Worm (Caenorhabditis elegans) whole organism, L2 larva: ENCODE results near the gene tbb-1.

Experiments
- C34F6.9 ChIP-seq: fragments of 150-350 bp; optimal IDR thresholded peaks from 2 replicates; lab custom pipeline; 2014; ENCODE audit warnings: missing biosample characterization, missing genetic modification characterization
- F13H6.1 ChIP-seq: sonication (generic microtip); optimal IDR thresholded peaks from 2 replicates; lab custom pipeline; 2016; ENCODE audit warnings: missing genetic modification characterization, missing compliant biosample characterization
- R02D3.7 ChIP-seq: fragments of 150-350 bp; optimal IDR thresholded peaks from 2 replicates; lab custom pipeline; 2014; ENCODE audit warnings: missing biosample characterization, missing genetic modification characterization
- alr-1 ChIP-seq: fragments of 150-350 bp; optimal IDR thresholded peaks from 2 replicates; lab custom pipeline; 2014; ENCODE audit warnings: missing biosample characterization, missing genetic modification characterization
- aly-2 ChIP-seq: fragments of 150-350 bp; optimal IDR thresholded peaks from 2 replicates; lab custom pipeline; 2014; ENCODE audit warnings: missing biosample characterization, missing genetic modification characterization
- blmp-1 ChIP-seq: sonication (generic microtip); optimal IDR thresholded peaks from 2 replicates; lab custom pipeline; 2017; ENCODE audit warnings: missing genetic modification characterization, mild to moderate bottlenecking, missing compliant biosample characterization, antibody characterized with exemption, moderate library complexity; ENCODE audit not compliant: insufficient read depth
- ceh-82 ChIP-seq: fragments of 150-350 bp; optimal IDR thresholded peaks from 2 replicates; lab custom pipeline; 2014; ENCODE audit warnings: missing biosample characterization, missing genetic modification characterization
- crh-2 ChIP-seq: sonication (generic microtip); optimal IDR thresholded peaks from 2 replicates; lab custom pipeline; 2017; ENCODE audit warnings: missing biosample characterization, missing genetic modification characterization
- dmd-4 ChIP-seq: sonication (generic microtip); optimal IDR thresholded peaks from 2 replicates; lab custom pipeline; 2017; ENCODE audit warnings: missing biosample characterization, missing genetic modification characterization
- egl-27 ChIP-seq: sonication (generic microtip); optimal IDR thresholded peaks from 3 replicates; lab custom pipeline; 2017; ENCODE audit warnings: missing biosample characterization, missing genetic modification reagents, missing genetic modification characterization
- elt-1 ChIP-seq: fragments of 150-350 bp; optimal IDR thresholded peaks from 2 replicates; lab custom pipeline; 2014; ENCODE audit warnings: missing biosample characterization, missing genetic modification characterization
- elt-3 ChIP-seq: sonication (generic microtip); optimal IDR thresholded peaks from 2 replicates; lab custom pipeline; 2017; ENCODE audit warnings: missing biosample characterization, missing genetic modification characterization
- fos-1 ChIP-seq: fragments of 150-350 bp; optimal IDR thresholded peaks from 2 replicates; lab custom pipeline; 2014; ENCODE audit warnings: missing biosample characterization, missing genetic modification characterization
- gmeb-1 ChIP-seq: fragments of 150-350 bp; optimal IDR thresholded peaks from 2 replicates; lab custom pipeline; 2014; ENCODE audit warnings: missing biosample characterization, missing genetic modification characterization
- lin-11 ChIP-seq: fragments of 150-350 bp; sonication (generic microtip); optimal IDR thresholded peaks from 2 replicates; lab custom pipeline; 2014; ENCODE audit warnings: missing biosample characterization, missing genetic modification characterization, inconsistent platforms, mixed read lengths
- lin-13 ChIP-seq: fragments of 150-350 bp; optimal IDR thresholded peaks from 2 replicates; lab custom pipeline; 2014; ENCODE audit warnings: missing biosample characterization, missing genetic modification reagents, missing genetic modification characterization
- lin-39 ChIP-seq: fragments of 150-350 bp; optimal IDR thresholded peaks from 2 replicates; lab custom pipeline; 2014; ENCODE audit warnings: missing biosample characterization, missing genetic modification reagents, missing genetic modification characterization
- lsy-2 ChIP-seq, 2 experiments: fragments of 150-350 bp in 1 of 2; sonication (generic microtip) in 1 of 2; optimal IDR thresholded peaks; 2 replicates each; lab custom pipeline; 2014 to 2017; ENCODE audit warnings: missing biosample characterization in 2 of 2, missing genetic modification characterization in 2 of 2
- mab-5 ChIP-seq: fragments of 150-350 bp; optimal IDR thresholded peaks from 2 replicates; lab custom pipeline; 2014; ENCODE audit warnings: missing biosample characterization, missing genetic modification characterization
- mbf-1 ChIP-seq: sonication (generic microtip); optimal IDR thresholded peaks from 2 replicates; lab custom pipeline; 2017; ENCODE audit warnings: missing biosample characterization, missing genetic modification characterization
- nhr-10 ChIP-seq: sonication (generic microtip); optimal IDR thresholded peaks from 2 replicates; lab custom pipeline; 2017; ENCODE audit warnings: missing biosample characterization, missing genetic modification characterization
- nhr-12 ChIP-seq: fragments of 150-350 bp; optimal IDR thresholded peaks from 2 replicates; lab custom pipeline; 2014; ENCODE audit warnings: missing biosample characterization, missing genetic modification characterization
- nhr-129 ChIP-seq: fragments of 150-350 bp; optimal IDR thresholded peaks from 2 replicates; lab custom pipeline; 2014; ENCODE audit warnings: missing biosample characterization, missing genetic modification characterization
- nhr-21 ChIP-seq: fragments of 150-350 bp; optimal IDR thresholded peaks from 2 replicates; lab custom pipeline; 2014; ENCODE audit warnings: missing biosample characterization, missing genetic modification characterization
- nhr-23 ChIP-seq: fragments of 150-350 bp; optimal IDR thresholded peaks from 2 replicates; lab custom pipeline; 2014; ENCODE audit warnings: missing biosample characterization, missing genetic modification reagents, missing genetic modification characterization
- nhr-237 ChIP-seq: fragments of 150-350 bp; optimal IDR thresholded peaks from 2 replicates; lab custom pipeline; 2014; ENCODE audit warnings: missing biosample characterization, missing genetic modification characterization
- nhr-25 ChIP-seq: fragments of 150-350 bp; sonication (generic microtip); optimal IDR thresholded peaks from 3 replicates; lab custom pipeline; 2014; ENCODE audit warnings: missing biosample characterization, missing genetic modification characterization
- nhr-77 ChIP-seq: fragments of 150-350 bp; optimal IDR thresholded peaks from 2 replicates; lab custom pipeline; 2014; ENCODE audit warnings: missing biosample characterization, missing genetic modification characterization
- peb-1 ChIP-seq: fragments of 150-350 bp; optimal IDR thresholded peaks from 2 replicates; lab custom pipeline; 2014; ENCODE audit warnings: missing biosample characterization, missing genetic modification characterization
- sem-4 ChIP-seq: fragments of 150-350 bp; optimal IDR thresholded peaks from 2 replicates; lab custom pipeline; 2014; ENCODE audit warnings: missing biosample characterization, missing genetic modification reagents, missing genetic modification characterization
- skn-1 ChIP-seq: sonication (generic microtip); optimal IDR thresholded peaks from 2 replicates; lab custom pipeline; 2017; ENCODE audit warnings: missing biosample characterization, missing genetic modification characterization
- sma-3 ChIP-seq: sonication (generic microtip); optimal IDR thresholded peaks from 2 replicates; lab custom pipeline; 2016; ENCODE audit warnings: missing genetic modification reagents, missing genetic modification characterization, missing compliant biosample characterization
- sma-9 ChIP-seq, 2 experiments: fragments of 150-350 bp in 1 of 2; sonication (generic microtip) in 1 of 2; optimal IDR thresholded peaks; 2 replicates each; lab custom pipeline; 2014 to 2016; ENCODE audit warnings: missing genetic modification characterization in 2 of 2, mild to moderate bottlenecking in 1 of 2, missing biosample characterization in 1 of 2, missing compliant biosample characterization in 1 of 2, missing genetic modification reagents in 1 of 2, moderate library complexity in 1 of 2
- snpc-4 ChIP-seq: fragments of 150-350 bp; optimal IDR thresholded peaks from 2 replicates; lab custom pipeline; 2014; ENCODE audit warnings: missing biosample characterization, missing genetic modification characterization
- unc-55 ChIP-seq: fragments of 150-350 bp; sonication (generic microtip); optimal IDR thresholded peaks from 3 replicates; lab custom pipeline; 2014; ENCODE audit warnings: missing biosample characterization, missing genetic modification reagents, missing genetic modification characterization
- unc-62 ChIP-seq: fragments of 150-350 bp; optimal IDR thresholded peaks from 2 replicates; lab custom pipeline; 2014; ENCODE audit warnings: missing biosample characterization, missing genetic modification reagents, missing genetic modification characterization
- ztf-11 ChIP-seq: sonication (generic microtip); optimal IDR thresholded peaks from 2 replicates; lab custom pipeline; 2017; ENCODE audit warnings: missing biosample characterization, missing genetic modification characterization
- ztf-4 ChIP-seq: fragments of 150-350 bp; optimal IDR thresholded peaks from 2 replicates; lab custom pipeline; 2014; ENCODE audit warnings: missing biosample characterization, missing genetic modification characterization

The tbb-1 gene

ce11 chrIII:10706481-10706880 lies 35.8 kb downstream of the tbb-1 start:
- no peak for TF ChIP-seq F13H6.1 (tag; lab: Kevin White, UChicago)
- no peak for TF ChIP-seq nhr-23
- TF ChIP-seq elt-3 (tag; lab: Kevin White, UChicago), result no peak
- TF ChIP-seq lin-39 (tag; lab: Kevin White, UChicago), result no peak
- TF ChIP-seq mab-5 (tag; lab: Kevin White, UChicago), result no peak
- TF ChIP-seq lsy-2 (tag; optimal IDR thresholded peaks at IDR 0.05; lab: Kevin White, UChicago), result no peak
- TF ChIP-seq elt-1 (tag; lab: Kevin White, UChicago), result no peak
- no peak for TF ChIP-seq unc-55
- TF ChIP-seq aly-2 (tag; lab: Kevin White, UChicago), result no peak
- no peak for TF ChIP-seq crh-2
- no peak for TF ChIP-seq sma-3 (GFP tag; lab: Kevin White, UChicago)
- no peak for TF ChIP-seq alr-1 (tag; lab: Kevin White, UChicago)
- no peak for TF ChIP-seq mbf-1
- no peak for TF ChIP-seq sma-9 (GFP tag; optimal IDR thresholded peaks at IDR 0.05; lab: Kevin White, UChicago)
- TF ChIP-seq sma-9 (tag; optimal IDR thresholded peaks at IDR 0.05; lab: Kevin White, UChicago), result no peak
- no peak for TF ChIP-seq ztf-11

DNA sequence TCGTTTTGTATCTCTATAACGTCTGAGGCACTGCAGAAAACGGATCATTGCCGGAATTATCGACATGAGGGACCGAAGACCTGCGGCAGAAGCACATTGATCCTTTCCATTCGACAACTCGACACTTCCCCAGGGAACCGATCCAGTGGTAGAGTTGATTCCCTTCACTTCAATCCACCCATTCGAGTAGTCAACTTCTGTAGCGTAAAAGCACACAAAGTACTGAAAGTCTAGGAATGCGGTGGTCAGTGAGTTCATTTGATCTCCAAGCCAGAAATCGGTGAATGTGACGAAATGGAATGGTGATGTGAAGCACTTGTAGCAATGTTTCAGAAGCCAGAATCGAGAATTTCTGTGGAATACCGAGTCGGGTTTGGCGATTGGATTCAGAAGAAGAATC lies 37.7 kb downstream of the tbb-1 start:
- TF ChIP-seq gmeb-1 (no peak), F13H6.1 (tag; lab: Kevin White, UChicago) (no peak), sem-4 (tag; lab: Kevin White, UChicago) (no peak), lin-13 (GFP tag; lab: Kevin White, UChicago) (no peak), lin-39 (tag; lab: Kevin White, UChicago) (no peak), nhr-77 (tag; lab: Kevin White, UChicago) (no peak), lin-11 (tag; lab: Kevin White, UChicago) (no peak), nhr-237 (tag; lab: Kevin White, UChicago) (no peak), egl-27 (tag; lab: Kevin White, UChicago) (no peak), C34F6.9 (no peak)
- TF ChIP-seq, all 48 proteins: peak for 0

ce11 chrIII:10703833-10704232 lies 38.4 kb downstream of the tbb-1 start:
- TF ChIP-seq ztf-4, result no peak
- no peak for TF ChIP-seq lin-13 (GFP tag; lab: Kevin White, UChicago)
- no peak for TF ChIP-seq lin-11 (tag; lab: Kevin White, UChicago)
- TF ChIP-seq lin-39 (tag; lab: Kevin White, UChicago), result no peak
- no peak for TF ChIP-seq sma-3 (GFP tag; lab: Kevin White, UChicago)
- no peak for TF ChIP-seq ceh-82
- no peak for TF ChIP-seq crh-2
- TF ChIP-seq nhr-129 (tag; lab: Kevin White, UChicago), result no peak
- TF ChIP-seq snpc-4 (tag; lab: Kevin White, UChicago), result no peak
- no peak for TF ChIP-seq dmd-4 (tag; lab: Kevin White, UChicago)
- no peak for TF ChIP-seq ztf-11
- TF ChIP-seq skn-1, result no peak
- no peak for TF ChIP-seq nhr-23
- no peak for TF ChIP-seq nhr-25 (tag; lab: Kevin White, UChicago)
- no peak for TF ChIP-seq mbf-1
- TF ChIP-seq mab-5 (tag; lab: Kevin White, UChicago), result no peak
- no peak for TF ChIP-seq peb-1 (tag; lab: Kevin White, UChicago)
- TF ChIP-seq nhr-21 (tag; lab: Kevin White, UChicago), result no peak

DNA sequence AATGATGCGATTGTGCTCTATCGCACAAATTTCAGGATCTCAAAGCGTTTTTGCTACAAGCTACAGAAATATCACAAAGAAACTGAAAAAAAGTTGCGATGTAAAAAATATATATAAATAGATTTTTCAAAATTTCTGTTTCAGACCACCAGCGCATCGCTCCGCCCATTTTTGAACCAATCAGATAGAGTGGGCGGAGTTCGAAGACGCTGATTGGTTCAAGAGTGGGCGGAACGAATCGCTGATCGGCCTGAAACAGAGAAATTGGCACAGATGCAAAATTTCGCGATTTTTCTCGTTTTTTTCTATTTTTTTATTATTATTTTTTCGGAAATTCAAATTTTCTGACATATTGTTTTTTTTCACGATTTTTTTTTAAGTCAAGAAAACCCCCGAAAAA lies 39.4 kb downstream of the tbb-1 start:
- TF ChIP-seq blmp-1 (tag; lab: Kevin White, UChicago), result no peak
- TF ChIP-seq skn-1, result no peak
- no peak for TF ChIP-seq alr-1 (tag; lab: Kevin White, UChicago)
- no peak for TF ChIP-seq sem-4 (tag; lab: Kevin White, UChicago)
- no peak for TF ChIP-seq peb-1 (tag; lab: Kevin White, UChicago)
- TF ChIP-seq, all 48 proteins: peak for 0

DNA sequence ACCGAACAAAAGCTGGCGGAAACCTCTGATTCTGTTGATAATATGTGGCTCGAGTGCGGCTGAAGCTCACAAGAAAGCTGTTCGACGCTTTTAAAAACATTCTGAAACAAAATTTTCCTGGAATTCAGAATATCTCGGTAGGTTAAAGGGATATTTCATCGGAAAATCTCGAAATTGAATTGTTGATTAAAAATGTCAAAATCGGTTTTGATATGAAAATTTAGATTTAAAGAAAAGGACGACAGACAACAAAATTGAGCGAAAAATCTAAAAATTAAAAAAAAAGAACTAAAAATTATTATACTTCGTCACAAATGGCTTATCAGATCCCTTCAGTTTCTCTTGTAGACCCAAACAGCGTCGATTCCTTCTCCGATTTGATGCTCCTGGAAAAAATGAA lies 41.8 kb downstream of the tbb-1 start, which contains the start of gene Y39A1A.20:
Gene Y39A1A.20, minus strand, starts transcription at position 101 of the 400 bp plus-strand sequence.
- TF ChIP-seq nhr-12 (tag; lab: Kevin White, UChicago), result no peak
- no peak for TF ChIP-seq R02D3.7
- TF ChIP-seq F13H6.1 (tag; lab: Kevin White, UChicago), result no peak
- TF ChIP-seq nhr-21 (tag; lab: Kevin White, UChicago), result no peak
- no peak for TF ChIP-seq ceh-82
- no peak for TF ChIP-seq elt-1 (tag; lab: Kevin White, UChicago)
- no peak for TF ChIP-seq nhr-23
- TF ChIP-seq aly-2 (tag; lab: Kevin White, UChicago), result no peak
- no peak for TF ChIP-seq fos-1 (tag; lab: Kevin White, UChicago)
- TF ChIP-seq unc-62 (GFP tag; lab: Kevin White, UChicago), result no peak
- TF ChIP-seq elt-3 (tag; lab: Kevin White, UChicago), result no peak
- TF ChIP-seq C34F6.9, result no peak
- no peak for TF ChIP-seq nhr-237 (tag; lab: Kevin White, UChicago)
- TF ChIP-seq snpc-4 (tag; lab: Kevin White, UChicago), result no peak
- no peak for TF ChIP-seq nhr-10
- TF ChIP-seq lin-39 (tag; lab: Kevin White, UChicago), result no peak
- no peak for TF ChIP-seq nhr-25 (tag; lab: Kevin White, UChicago)
- TF ChIP-seq crh-2, result no peak
- no peak for TF ChIP-seq nhr-129 (tag; lab: Kevin White, UChicago)
- TF ChIP-seq skn-1, result no peak
